Worm (Caenorhabditis elegans): ENCODE data around the gene F22E5.13.
"Not testable (repeated sequence)": the region's sequence is repeated elsewhere in the genome, so short reads cannot be mapped to it uniquely, and the experiment has no call there.

DNA sequence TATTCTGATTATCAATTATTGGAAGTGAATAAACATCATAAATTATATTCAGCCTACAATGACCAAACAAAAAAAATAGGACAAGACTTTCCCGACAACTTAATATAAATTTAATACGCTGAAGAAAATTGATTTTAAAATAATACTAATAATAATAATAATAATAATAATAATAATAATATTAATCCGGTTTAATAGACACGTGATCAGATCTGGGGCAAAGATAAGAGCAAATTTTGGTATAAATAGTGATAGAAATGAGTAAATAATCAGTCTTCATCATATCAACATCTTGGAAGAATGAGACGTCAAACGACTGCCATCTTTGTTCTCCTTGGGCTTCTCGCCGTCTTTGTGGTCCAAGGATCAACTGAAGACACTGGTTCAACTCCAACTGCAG lies 30.3 kb downstream of the F22E5.13 start, which contains the start of gene msrp-6:
- not testable (repeated sequence) for TF ChIP-seq lin-15B (tag; optimal IDR thresholded peaks at IDR 0.05); ztf-4 (tag; optimal IDR thresholded peaks at IDR 0.05); ztf-11 (tag; optimal IDR thresholded peaks at IDR 0.05); fkh-10 (GFP tag; optimal IDR thresholded peaks at IDR 0.05); aly-2 (tag; optimal IDR thresholded peaks at IDR 0.05); elt-1 (tag; optimal IDR thresholded peaks at IDR 0.05); mdl-1 (tag; optimal IDR thresholded peaks at IDR 0.05); nhr-11 (tag; optimal IDR thresholded peaks at IDR 0.05); pqm-1 (tag; optimal IDR thresholded peaks at IDR 0.05); ceh-82 (tag; optimal IDR thresholded peaks at IDR 0.05); unc-62 (GFP tag; optimal IDR thresholded peaks at IDR 0.05); sea-2 (GFP tag; optimal IDR thresholded peaks at IDR 0.05); jun-1 (tag; optimal IDR thresholded peaks at IDR 0.05); unc-39 (tag; optimal IDR thresholded peaks at IDR 0.05)

Measured in whole organism, L3 larva.